Worm (Caenorhabditis elegans) whole organism, midembryonic: ENCODE measurements around the gene tbx-32.
"Not testable (repeated sequence)": the region's sequence is repeated elsewhere in the genome, so short reads cannot be mapped to it uniquely, and the experiment has no call there.

Experiments used
- T22C8.4 ChIP-seq: fragments of 200-800 bp; sonication (Bioruptor generic); IDR thresholded peaks from 2 replicates; pipeline ENCODE4 v1.3.6; 2022; ENCODE audit warnings: missing genetic modification characterization, missing compliant biosample characterization
- cog-1 ChIP-seq: sonication (generic microtip); optimal IDR thresholded peaks from 2 replicates; lab custom pipeline; 2016; ENCODE audit warnings: missing genetic modification characterization, missing compliant biosample characterization
- flt-1 ChIP-seq: fragments of 200-800 bp; sonication (Bioruptor generic); IDR thresholded peaks from 2 replicates; pipeline ENCODE4 v1.3.6; 2022; ENCODE audit warnings: missing genetic modification characterization, missing compliant biosample characterization
- klf-2 ChIP-seq: fragments of 200-800 bp; sonication (Bioruptor generic); conservative IDR thresholded peaks from 2 replicates; pipeline ENCODE4 v1.3.6; 2022; ENCODE audit warnings: missing genetic modification reagents, missing genetic modification characterization, missing compliant biosample characterization
- med-1 ChIP-seq: sonication (generic microtip); optimal IDR thresholded peaks from 2 replicates; lab custom pipeline; 2017; ENCODE audit warnings: missing genetic modification characterization, mild to moderate bottlenecking, missing compliant biosample characterization, antibody characterized with exemption, missing genetic modification reagents; ENCODE audit not compliant: insufficient read depth
- ztf-23 ChIP-seq: fragments of 200-800 bp; sonication (Bioruptor generic); IDR thresholded peaks from 2 replicates; pipeline ENCODE4 v1.3.6; 2022; ENCODE audit warnings: missing genetic modification reagents, missing genetic modification characterization, missing compliant biosample characterization
- ztf-29 ChIP-seq: fragments of 200-800 bp; sonication (Bioruptor generic); IDR thresholded peaks from 2 replicates; pipeline ENCODE4 v1.3.6; 2022; ENCODE audit warnings: missing genetic modification reagents, missing genetic modification characterization, missing compliant biosample characterization

DNA sequence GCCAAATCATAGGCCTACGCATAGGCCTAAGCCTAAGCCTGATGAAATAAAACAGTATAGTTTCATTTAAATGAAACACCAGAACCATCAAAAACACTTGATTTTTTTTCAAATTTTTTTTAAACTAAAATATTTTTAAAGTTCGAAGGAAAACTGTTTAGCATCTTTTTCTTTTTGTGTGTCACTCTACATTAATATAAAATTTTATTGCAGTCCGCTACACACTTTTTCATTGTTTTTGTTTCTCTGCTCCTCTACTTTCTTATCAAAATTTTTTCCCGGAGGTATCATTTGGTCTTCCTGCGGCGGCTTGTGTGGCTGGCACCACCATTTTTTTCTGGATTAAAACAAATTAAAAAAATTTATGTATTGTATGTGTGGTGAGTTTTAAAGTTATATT is 31.8 kb downstream of the tbx-32 start, which contains the start of gene C36C9.11:
- not testable (repeated sequence) for TF ChIP-seq cog-1 (tag; lab: Kevin White, UChicago); flt-1 (GFP tag; lab: Robert Waterston, UW); ztf-23 (GFP tag; lab: Robert Waterston, UW); T22C8.4; ztf-29 (GFP tag; lab: Robert Waterston, UW); klf-2; med-1
